Worm (Caenorhabditis elegans): ENCODE measurements around the gene T21E8.7.

ce11 chrX:10900952-10901351, 17.6 kb downstream of the T21E8.7 start:
- no peak for TF ChIP-seq nhr-12 (tag; optimal IDR thresholded peaks at IDR 0.05)
- TF ChIP-seq nhr-11 (tag; optimal IDR thresholded peaks at IDR 0.05) = no peak
- TF ChIP-seq sma-9 (GFP tag; optimal IDR thresholded peaks at IDR 0.05) = peak; percentile 88
- TF ChIP-seq sma-9 (tag; optimal IDR thresholded peaks at IDR 0.05) = no peak
- peak; percentile 45 for TF ChIP-seq fos-1 (tag; optimal IDR thresholded peaks at IDR 0.05)
- TF ChIP-seq unc-39 (tag; optimal IDR thresholded peaks at IDR 0.05) = no peak
- no peak for TF ChIP-seq ztf-1 (GFP tag; conservative IDR thresholded peaks at IDR 0.05)
- TF ChIP-seq sem-4 (tag; optimal IDR thresholded peaks at IDR 0.05) = peak; percentile 17
- no peak for TF ChIP-seq skn-1 (tag; optimal IDR thresholded peaks at IDR 0.05)
- TF ChIP-seq zag-1 (tag; optimal IDR thresholded peaks at IDR 0.05) = peak; percentile 29
- TF ChIP-seq unc-55 (GFP tag; optimal IDR thresholded peaks at IDR 0.05) = peak; percentile 83
- TF ChIP-seq snpc-4 (tag; optimal IDR thresholded peaks at IDR 0.05) = peak; percentile 36
- TF ChIP-seq nhr-21 (tag; optimal IDR thresholded peaks at IDR 0.05) = peak; percentile 66
- TF ChIP-seq ceh-16 (tag; optimal IDR thresholded peaks at IDR 0.05) = no peak
- TF ChIP-seq unc-62 (GFP tag; optimal IDR thresholded peaks at IDR 0.05) = no peak

All from whole organism, L2 larva.